Worm (Caenorhabditis elegans) whole organism, L1 larva: ENCODE data around the gene F39G3.2.
A peak's percentile ranks its signal among the peaks of the same experiment; 100 is the strongest.

ENCODE experiments used
- F16B12.6 ChIP-seq: fragments of 150-350 bp; optimal IDR thresholded peaks from 2 replicates; lab custom pipeline; 2014; ENCODE audit warnings: missing biosample characterization, missing genetic modification characterization
- aly-2 ChIP-seq: fragments of 150-350 bp; optimal IDR thresholded peaks from 2 replicates; lab custom pipeline; 2014; ENCODE audit warnings: missing biosample characterization, missing genetic modification characterization
- ceh-63 ChIP-seq: fragments of 200-800 bp; sonication (Bioruptor generic); optimal IDR thresholded peaks from 2 replicates; lab custom pipeline; 2018; ENCODE audit warnings: mild to moderate bottlenecking, missing genetic modification characterization, missing compliant biosample characterization
- ceh-8 ChIP-seq: fragments of 200-800 bp; sonication (Bioruptor generic); optimal IDR thresholded peaks from 2 replicates; lab custom pipeline; 2018; ENCODE audit warnings: mild to moderate bottlenecking, missing genetic modification characterization, moderate library complexity, missing compliant biosample characterization
- ceh-88 ChIP-seq: fragments of 200-800 bp; sonication (Bioruptor generic); IDR thresholded peaks from 2 replicates; pipeline ENCODE4 v1.3.6; 2022; ENCODE audit warnings: missing genetic modification characterization, missing compliant biosample characterization
- ces-1 ChIP-seq: fragments of 150-350 bp; optimal IDR thresholded peaks from 2 replicates; lab custom pipeline; 2014; ENCODE audit warnings: missing biosample characterization, missing genetic modification reagents, missing genetic modification characterization
- dpl-1 ChIP-seq, 3 experiments: fragments of 150-350 bp in 2 of 3; sonication (generic microtip) in 1 of 3; optimal IDR thresholded peaks; 2 replicates each; lab custom pipeline; 2014 to 2017; ENCODE audit warnings: missing biosample characterization in 3 of 3, missing genetic modification characterization in 3 of 3, missing genetic modification reagents in 3 of 3
- dsc-1 ChIP-seq: sonication (generic microtip); optimal IDR thresholded peaks from 2 replicates; lab custom pipeline; 2016; ENCODE audit warnings: mild to moderate bottlenecking, missing genetic modification characterization, missing compliant biosample characterization
- egl-13 ChIP-seq: sonication (generic microtip); optimal IDR thresholded peaks from 2 replicates; lab custom pipeline; 2016; ENCODE audit warnings: missing genotype, missing genetic modification reagents, missing genetic modification characterization, missing compliant biosample characterization
- elt-2 ChIP-seq: sonication (generic microtip); optimal IDR thresholded peaks from 2 replicates; lab custom pipeline; 2016; ENCODE audit warnings: missing genetic modification characterization, mild to moderate bottlenecking, inconsistent platforms, missing compliant biosample characterization, missing genetic modification reagents
- elt-3 ChIP-seq, 6 experiments: fragments of 150-350 bp in 1 of 6; sonication (generic microtip); optimal IDR thresholded peaks; 2 replicates each; lab custom pipeline; 2017 to 2018; ENCODE audit warnings: missing biosample characterization in 6 of 6, missing genetic modification characterization in 6 of 6, inconsistent platforms in 1 of 6
- ets-5 ChIP-seq: fragments of 200-800 bp; sonication (Bioruptor generic); IDR thresholded peaks from 2 replicates; pipeline ENCODE4 v1.3.6; 2022; ENCODE audit warnings: missing genetic modification characterization, missing compliant biosample characterization
- fkh-10 ChIP-seq: sonication (generic microtip); optimal IDR thresholded peaks from 2 replicates; lab custom pipeline; 2017; ENCODE audit warnings: missing biosample characterization, missing genetic modification reagents, missing genetic modification characterization
- grh-1 ChIP-seq: fragments of 200-800 bp; sonication (Bioruptor generic); IDR thresholded peaks from 2 replicates; pipeline ENCODE4 v1.3.6; 2022; ENCODE audit warnings: missing genetic modification reagents, missing genetic modification characterization, missing compliant biosample characterization
- jun-1 ChIP-seq: fragments of 150-350 bp; optimal IDR thresholded peaks from 2 replicates; lab custom pipeline; 2014; ENCODE audit warnings: missing biosample characterization, missing genetic modification reagents, missing genetic modification characterization
- lin-13 ChIP-seq: fragments of 150-350 bp; optimal IDR thresholded peaks from 2 replicates; lab custom pipeline; 2014; ENCODE audit warnings: missing biosample characterization, missing genetic modification reagents, missing genetic modification characterization
- lin-14 ChIP-seq: fragments of 200-800 bp; sonication (Bioruptor generic); optimal IDR thresholded peaks from 2 replicates; lab custom pipeline; 2018; ENCODE audit warnings: mild to moderate bottlenecking, missing genetic modification characterization, moderate library complexity, missing compliant biosample characterization
- lin-35 ChIP-seq, 2 experiments: fragments of 150-350 bp; optimal IDR thresholded peaks; 2 replicates each; lab custom pipeline; 2014; ENCODE audit warnings: missing biosample characterization in 2 of 2, missing genetic modification characterization in 2 of 2, missing genetic modification reagents in 2 of 2
- lir-3 ChIP-seq: sonication (generic microtip); optimal IDR thresholded peaks from 2 replicates; lab custom pipeline; 2016; ENCODE audit warnings: mild to moderate bottlenecking, missing genetic modification characterization, moderate library complexity, missing compliant biosample characterization; ENCODE audit not compliant: poor library complexity
- mab-9 ChIP-seq: fragments of 200-800 bp; sonication (Bioruptor generic); IDR thresholded peaks from 2 replicates; pipeline ENCODE4 v1.3.6; 2022; ENCODE audit warnings: missing genetic modification reagents, missing genetic modification characterization, missing compliant biosample characterization
- nhr-11 ChIP-seq: fragments of 150-350 bp; optimal IDR thresholded peaks from 2 replicates; lab custom pipeline; 2014; ENCODE audit warnings: missing biosample characterization, missing genetic modification characterization
- nhr-12 ChIP-seq: sonication (generic microtip); optimal IDR thresholded peaks from 2 replicates; lab custom pipeline; 2017; ENCODE audit warnings: missing biosample characterization, missing genetic modification characterization
- nhr-19 ChIP-seq: fragments of 200-800 bp; sonication (Bioruptor generic); conservative IDR thresholded peaks from 2 replicates; pipeline ENCODE4 v1.3.6; 2022; ENCODE audit warnings: missing genetic modification characterization, missing compliant biosample characterization
- nhr-237 ChIP-seq: fragments of 150-350 bp; optimal IDR thresholded peaks from 2 replicates; lab custom pipeline; 2014; ENCODE audit warnings: missing biosample characterization, missing genetic modification characterization
- nhr-47 ChIP-seq: sonication (generic microtip); optimal IDR thresholded peaks from 2 replicates; lab custom pipeline; 2016; ENCODE audit warnings: mild to moderate bottlenecking, missing genetic modification characterization, moderate library complexity, missing compliant biosample characterization
- nhr-77 ChIP-seq: fragments of 150-350 bp; optimal IDR thresholded peaks from 2 replicates; lab custom pipeline; 2014; ENCODE audit warnings: missing biosample characterization, missing genetic modification characterization
- nhr-84 ChIP-seq: sonication (generic microtip); optimal IDR thresholded peaks from 2 replicates; lab custom pipeline; 2017; ENCODE audit warnings: missing biosample characterization, missing genetic modification characterization
- nhr-90 ChIP-seq: sonication (generic microtip); optimal IDR thresholded peaks from 2 replicates; lab custom pipeline; 2016; ENCODE audit warnings: mild to moderate bottlenecking, missing genetic modification characterization, missing compliant biosample characterization; ENCODE audit not compliant: poor library complexity
- pag-3 ChIP-seq: sonication (generic microtip); optimal IDR thresholded peaks from 2 replicates; lab custom pipeline; 2017; ENCODE audit warnings: missing genetic modification characterization, mild to moderate bottlenecking, missing compliant biosample characterization, antibody characterized with exemption, borderline replicate concordance; ENCODE audit not compliant: insufficient read depth
- pax-3 ChIP-seq: fragments of 200-800 bp; sonication (Bioruptor generic); optimal IDR thresholded peaks from 2 replicates; lab custom pipeline; 2018; ENCODE audit warnings: mild to moderate bottlenecking, missing genetic modification characterization, moderate library complexity, missing compliant biosample characterization
- skn-1 ChIP-seq: fragments of 150-350 bp; optimal IDR thresholded peaks from 2 replicates; lab custom pipeline; 2014; ENCODE audit warnings: missing biosample characterization, missing genetic modification characterization
- snu-23 ChIP-seq: sonication (generic microtip); optimal IDR thresholded peaks from 2 replicates; lab custom pipeline; 2016; ENCODE audit warnings: missing genetic modification characterization, missing compliant biosample characterization
- sox-4 ChIP-seq: sonication (generic microtip); optimal IDR thresholded peaks from 2 replicates; lab custom pipeline; 2016; ENCODE audit warnings: missing genetic modification characterization, missing compliant biosample characterization
- sptf-1 ChIP-seq: fragments of 150-350 bp; optimal IDR thresholded peaks from 2 replicates; lab custom pipeline; 2014; ENCODE audit warnings: missing biosample characterization, missing genetic modification characterization
- swsn-7 ChIP-seq: sonication (generic microtip); optimal IDR thresholded peaks from 2 replicates; lab custom pipeline; 2016; ENCODE audit warnings: missing genetic modification characterization, missing compliant biosample characterization
- unc-30 ChIP-seq: sonication (generic microtip); optimal IDR thresholded peaks from 2 replicates; lab custom pipeline; 2017; ENCODE audit warnings: missing biosample characterization, missing genetic modification characterization
- unc-62 ChIP-seq: fragments of 150-350 bp; optimal IDR thresholded peaks from 2 replicates; lab custom pipeline; 2014; ENCODE audit warnings: missing biosample characterization, missing genetic modification reagents, missing genetic modification characterization
- vab-15 ChIP-seq: sonication (generic microtip); optimal IDR thresholded peaks from 2 replicates; lab custom pipeline; 2017; ENCODE audit warnings: missing genotype, mild to moderate bottlenecking, missing genetic modification characterization, missing compliant biosample characterization
- xbp-1 ChIP-seq: sonication (generic microtip); optimal IDR thresholded peaks from 2 replicates; lab custom pipeline; 2016; ENCODE audit warnings: missing genetic modification characterization, missing compliant biosample characterization

Gene F39G3.2

ce11 chrV:4766501-4766900, 28.9 kb downstream of the F39G3.2 start, which contains the start of gene C18G1.8:
TSS of gene C18G1.8 (minus strand) at chrV:4766601.
- TF ChIP-seq skn-1 (tag; lab: Kevin White, UChicago) (no peak), elt-2 (no peak), nhr-19 (no peak), sptf-1 (no peak), unc-62 (no peak), mab-9 (GFP tag; lab: Robert Waterston, UW) (no peak), nhr-11 (tag; lab: Kevin White, UChicago) (no peak), nhr-237 (tag; lab: Kevin White, UChicago) (no peak), dpl-1 (GFP tag; optimal IDR thresholded peaks at IDR 0.05; lab: Kevin White, UChicago) (no peak), swsn-7 (tag; lab: Kevin White, UChicago) (no peak), pag-3 (tag; lab: Kevin White, UChicago) (no peak), aly-2 (tag; lab: Kevin White, UChicago) (no peak), F16B12.6 (tag; lab: Kevin White, UChicago) (no peak), grh-1 (GFP tag; lab: Robert Waterston, UW) (no peak), nhr-77 (tag; lab: Kevin White, UChicago) (no peak), ceh-88 (GFP tag; lab: Robert Waterston, UW) (no peak), ceh-8 (no peak), fkh-10 (GFP tag; lab: Kevin White, UChicago) (no peak), lin-35 (GFP tag; optimal IDR thresholded peaks at IDR 0.05; lab: Kevin White, UChicago) (no peak)

DNA sequence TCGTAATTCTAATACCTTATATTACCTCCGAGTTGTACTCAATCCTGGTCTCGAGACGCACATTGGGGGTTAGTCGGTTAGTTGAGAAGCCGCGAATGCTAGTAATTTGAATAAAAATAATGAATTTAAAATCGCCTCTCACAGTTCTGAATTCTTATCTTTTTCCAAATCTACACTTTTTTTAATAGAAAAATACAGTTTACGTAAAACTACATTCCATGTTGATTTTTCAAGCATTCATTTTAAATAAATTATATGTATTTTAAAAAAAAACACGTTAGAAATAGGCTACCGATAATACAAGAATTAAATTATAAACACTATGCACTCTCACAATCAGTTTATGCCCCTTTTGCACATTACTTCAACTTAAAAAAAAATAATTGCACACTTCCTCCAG, 32.0 kb downstream of the F39G3.2 start, which contains the start of gene C18G1.9:
TSS of gene C18G1.9 (minus strand) at position 101 of the 400 bp plus-strand sequence.
- TF ChIP-seq ces-1 (GFP tag; lab: Kevin White, UChicago) (no peak), lin-35 (GFP tag; optimal IDR thresholded peaks at IDR 0.05; lab: Kevin White, UChicago) (no peak), elt-3 (tag; optimal IDR thresholded peaks at IDR 0.05; lab: Kevin White, UChicago) (no peak), snu-23 (GFP tag; lab: Kevin White, UChicago) (no peak), xbp-1 (tag; lab: Kevin White, UChicago) (no peak), nhr-84 (tag; lab: Kevin White, UChicago) (no peak), lir-3 (no peak), nhr-12 (tag; lab: Kevin White, UChicago) (no peak), dsc-1 (no peak), nhr-47 (no peak), lin-13 (no peak), jun-1 (tag; lab: Kevin White, UChicago) (no peak), vab-15 (tag; lab: Kevin White, UChicago) (no peak), egl-13 (tag; lab: Kevin White, UChicago) (no peak), ets-5 (GFP tag; lab: Robert Waterston, UW) (no peak)

ce11 chrV:4770408-4770947, 32.8 kb downstream of the F39G3.2 start, which contains the start of gene elt-7:
TSS of gene elt-7 (plus strand) at chrV:4770670.
- peak in 1 of 2 experiments; percentile 10 for TF ChIP-seq lin-35 (GFP tag; optimal IDR thresholded peaks at IDR 0.05; lab: Kevin White, UChicago)
- TF ChIP-seq nhr-90: no peak
- TF ChIP-seq elt-2: peak; percentile 29
- no peak for TF ChIP-seq pax-3 (tag; lab: Kevin White, UChicago)
- TF ChIP-seq nhr-11 (tag; lab: Kevin White, UChicago): no peak
- TF ChIP-seq fkh-10 (GFP tag; lab: Kevin White, UChicago): no peak
- TF ChIP-seq ceh-8: no peak
- TF ChIP-seq pag-3 (tag; lab: Kevin White, UChicago): no peak
- no peak for TF ChIP-seq sox-4 (tag; lab: Kevin White, UChicago)
- TF ChIP-seq, all 84 proteins: peak for 2

DNA sequence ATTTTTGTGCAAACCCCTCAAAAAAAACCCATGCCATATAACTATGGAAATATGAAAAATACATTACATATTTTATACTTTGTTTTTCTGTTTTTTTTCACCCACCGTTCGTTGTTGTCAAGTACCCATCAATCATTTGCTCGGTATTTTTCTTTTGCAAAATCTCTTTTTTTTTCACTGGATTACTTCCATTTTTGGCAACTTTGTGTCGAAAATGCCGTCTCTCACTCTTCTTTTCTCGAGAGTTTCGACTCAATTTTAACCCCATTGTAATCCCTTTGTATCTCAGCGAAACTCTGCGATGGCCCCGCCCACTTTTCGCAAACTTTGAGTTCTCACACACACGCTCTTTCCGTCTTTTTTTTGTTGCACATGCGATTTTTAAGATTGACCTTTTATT, 37.5 kb downstream of the F39G3.2 start:
- TF ChIP-seq jun-1 (tag; lab: Kevin White, UChicago) (no peak), lin-14 (GFP tag; lab: Kevin White, UChicago) (peak; percentile 24), ceh-63 (GFP tag; lab: Kevin White, UChicago) (no peak), unc-30 (tag; lab: Kevin White, UChicago) (peak; percentile 47)
- TF ChIP-seq, all 84 proteins: peak for 2
